Fruit fly (Drosophila melanogaster) whole organism, embryonic: Measurements from ENCODE around the gene CG32023.

Source experiments
- ATbp ChIP-seq: fragments of 200-800 bp; sonication (Bioruptor generic); optimal IDR thresholded peaks from 2 replicates; lab custom pipeline; 2017; ENCODE audit warnings: missing biosample characterization, mild to moderate bottlenecking, missing genetic modification characterization, missing genetic modification reagents
- Bdp1 ChIP-seq: fragments of 200-800 bp; sonication (Bioruptor generic); optimal IDR thresholded peaks from 3 replicates; lab custom pipeline; 2016; ENCODE audit warnings: missing biosample characterization, missing genetic modification characterization
- CG10431 ChIP-seq: fragments of 200-800 bp; sonication (Bioruptor generic); optimal IDR thresholded peaks from 3 replicates; lab custom pipeline; 2018; ENCODE audit warnings: missing biosample characterization, mild to moderate bottlenecking, missing genetic modification characterization
- CG11093 ChIP-seq: fragments of 200-800 bp; sonication (Bioruptor generic); IDR thresholded peaks from 3 replicates; pipeline ENCODE4 v1.3.6; 2022; ENCODE audit warnings: missing biosample characterization, missing genetic modification characterization
- CG11696 ChIP-seq: fragments of 200-800 bp; sonication (Bioruptor generic); IDR thresholded peaks from 2 replicates; pipeline ENCODE4 v1.3.6; 2022; ENCODE audit warnings: missing biosample characterization, missing genetic modification characterization
- CG14860 ChIP-seq: fragments of 200-800 bp; sonication (Bioruptor generic); IDR thresholded peaks from 3 replicates; pipeline ENCODE4 v1.3.6; 2022; ENCODE audit warnings: missing biosample characterization, missing genetic modification characterization; ENCODE audit not compliant: partially characterized antibody
- CG17361 ChIP-seq: fragments of 200-800 bp; sonication (Bioruptor generic); IDR thresholded peaks from 3 replicates; pipeline ENCODE4 v1.3.6; 2022; ENCODE audit warnings: missing biosample characterization, missing genetic modification characterization
- CG18764 ChIP-seq: fragments of 200-800 bp; sonication (Bioruptor generic); optimal IDR thresholded peaks from 3 replicates; lab custom pipeline; 2016; ENCODE audit warnings: missing biosample characterization, missing genetic modification characterization
- CG2875 ChIP-seq: fragments of 200-800 bp; sonication (Bioruptor generic); optimal IDR thresholded peaks from 2 replicates; lab custom pipeline; 2017; ENCODE audit warnings: missing biosample characterization, mild to moderate bottlenecking, missing genetic modification characterization, missing genetic modification reagents
- CG30431 ChIP-seq: fragments of 200-800 bp; sonication (Bioruptor generic); optimal IDR thresholded peaks from 2 replicates; lab custom pipeline; 2017; ENCODE audit warnings: missing biosample characterization, missing genetic modification characterization
- CG32767 ChIP-seq: fragments of 200-800 bp; sonication (Bioruptor generic); IDR thresholded peaks from 2 replicates; pipeline ENCODE4 v1.3.6; 2022; ENCODE audit warnings: missing biosample characterization, missing genetic modification characterization
- CG3281 ChIP-seq: fragments of 200-800 bp; sonication (Bioruptor generic); optimal IDR thresholded peaks from 3 replicates; lab custom pipeline; 2017; ENCODE audit warnings: missing biosample characterization, mild to moderate bottlenecking, missing genetic modification characterization
- CG33213 ChIP-seq: fragments of 200-800 bp; sonication (Bioruptor generic); optimal IDR thresholded peaks from 3 replicates; lab custom pipeline; 2016; ENCODE audit warnings: missing biosample characterization, missing genetic modification characterization
- CG3995 ChIP-seq: fragments of 200-800 bp; sonication (Bioruptor generic); optimal IDR thresholded peaks from 3 replicates; lab custom pipeline; 2016; ENCODE audit warnings: missing biosample characterization, missing genetic modification characterization
- CG42726 ChIP-seq: fragments of 200-800 bp; sonication (Bioruptor generic); IDR thresholded peaks from 2 replicates; pipeline ENCODE4 v1.3.6; 2022; ENCODE audit warnings: missing biosample characterization, missing genetic modification characterization; ENCODE audit not compliant: partially characterized antibody
- CG8290 ChIP-seq, 3 experiments: fragments of 200-800 bp; sonication (Bioruptor generic); optimal IDR thresholded peaks; 2 replicates each; lab custom pipeline; 2016 to 2019; ENCODE audit warnings: missing biosample characterization in 3 of 3, missing genetic modification characterization in 3 of 3, mild to moderate bottlenecking in 2 of 3, moderate library complexity in 1 of 3
- CG8359 ChIP-seq: fragments of 200-800 bp; sonication (Bioruptor generic); optimal IDR thresholded peaks from 2 replicates; lab custom pipeline; 2017; ENCODE audit warnings: missing biosample characterization, mild to moderate bottlenecking, missing genetic modification characterization, borderline replicate concordance
- CG9727 ChIP-seq: fragments of 200-800 bp; sonication (Bioruptor generic); optimal IDR thresholded peaks from 3 replicates; lab custom pipeline; 2017; ENCODE audit warnings: missing biosample characterization, mild to moderate bottlenecking, missing genetic modification characterization
- Camta ChIP-seq: fragments of 200-800 bp; sonication (Bioruptor generic); optimal IDR thresholded peaks from 2 replicates; lab custom pipeline; 2016; ENCODE audit warnings: missing biosample characterization, missing genetic modification characterization
- CrebB ChIP-seq: fragments of 200-800 bp; sonication (Bioruptor generic); optimal IDR thresholded peaks from 3 replicates; lab custom pipeline; 2018; ENCODE audit warnings: missing biosample characterization, mild to moderate bottlenecking, missing genetic modification characterization
- Fer2 ChIP-seq: fragments of 200-800 bp; sonication (Bioruptor generic); optimal IDR thresholded peaks from 2 replicates; lab custom pipeline; 2018; ENCODE audit warnings: missing biosample characterization, mild to moderate bottlenecking, missing genetic modification characterization, moderate library complexity
- Gug ChIP-seq: fragments of 200-800 bp; sonication (Bioruptor generic); IDR thresholded peaks from 4 replicates; pipeline ENCODE4 v1.3.6; 2022; ENCODE audit warnings: missing biosample characterization, missing genetic modification characterization
- HmgD ChIP-seq: fragments of 200-800 bp; sonication (Bioruptor generic); optimal IDR thresholded peaks from 3 replicates; lab custom pipeline; 2016; ENCODE audit warnings: missing biosample characterization, missing genetic modification characterization
- Hr39 ChIP-seq: fragments of >200 bp; optimal IDR thresholded peaks from 2 replicates; lab custom pipeline; 2017
- Hr51 ChIP-seq, 2 experiments: fragments of 200-800 bp; sonication (Bioruptor generic); optimal IDR thresholded peaks; 2 replicates in 1 of 2; 3 replicates in 1 of 2; lab custom pipeline; 2016 to 2018; ENCODE audit warnings: missing biosample characterization in 2 of 2, missing genetic modification characterization in 2 of 2, mild to moderate bottlenecking in 1 of 2, moderate library complexity in 1 of 2
- Kr ChIP-seq: fragments of 200-800 bp; sonication (Bioruptor generic); optimal IDR thresholded peaks from 2 replicates; lab custom pipeline; 2017; ENCODE audit warnings: missing biosample characterization, mild to moderate bottlenecking, missing genetic modification characterization
- Lim3 ChIP-seq: fragments of 200-800 bp; sonication (Bioruptor generic); IDR thresholded peaks from 2 replicates; pipeline ENCODE4 v1.3.6; 2022; ENCODE audit warnings: missing biosample characterization, missing genetic modification characterization
- MBD-R2 ChIP-seq: fragments of 200-800 bp; sonication (Bioruptor generic); IDR thresholded peaks from 2 replicates; pipeline ENCODE4 v1.3.6; 2022; ENCODE audit warnings: missing biosample characterization, missing genetic modification characterization
- Oli ChIP-seq: fragments of 200-800 bp; sonication (Bioruptor generic); optimal IDR thresholded peaks from 2 replicates; lab custom pipeline; 2018; ENCODE audit warnings: missing biosample characterization, mild to moderate bottlenecking, missing genetic modification characterization, moderate library complexity
- Spps ChIP-seq: fragments of 200-800 bp; sonication (Bioruptor generic); optimal IDR thresholded peaks from 2 replicates; lab custom pipeline; 2018; ENCODE audit warnings: missing biosample characterization, mild to moderate bottlenecking, missing genetic modification characterization
- Ssrp ChIP-seq: fragments of 200-800 bp; sonication (Bioruptor generic); optimal IDR thresholded peaks from 2 replicates; lab custom pipeline; 2018; ENCODE audit warnings: missing biosample characterization, mild to moderate bottlenecking, missing genetic modification characterization, moderate library complexity
- Stat92E ChIP-seq, 3 experiments: fragments of >200 bp in 2 of 3; fragments of 200-800 bp in 1 of 3; sonication (Bioruptor generic) in 1 of 3; optimal IDR thresholded peaks; 2 replicates each; lab custom pipeline; 2017 to 2019; ENCODE audit warnings: missing biosample characterization in 3 of 3, missing genetic modification characterization in 3 of 3, mild to moderate bottlenecking in 1 of 3, moderate library complexity in 1 of 3
- Usf ChIP-seq: fragments of 200-800 bp; sonication (Bioruptor generic); optimal IDR thresholded peaks from 2 replicates; lab custom pipeline; 2017; ENCODE audit warnings: missing genotype, missing biosample characterization, missing genetic modification characterization
- abd-A ChIP-seq: fragments of 200-800 bp; sonication (Bioruptor generic); optimal IDR thresholded peaks from 3 replicates; lab custom pipeline; 2019; ENCODE audit warnings: missing biosample characterization, mild to moderate bottlenecking, missing genetic modification characterization, moderate library complexity
- aop ChIP-seq: fragments of 200-800 bp; sonication (Bioruptor generic); IDR thresholded peaks from 2 replicates; pipeline ENCODE4 v1.3.6; 2022; ENCODE audit warnings: missing biosample characterization, missing genetic modification characterization
- cas ChIP-seq: fragments of 200-800 bp; sonication (Bioruptor generic); IDR thresholded peaks from 2 replicates; pipeline ENCODE4 v1.3.6; 2022; ENCODE audit warnings: missing biosample characterization, missing genetic modification characterization
- ci ChIP-seq: fragments of 200-800 bp; sonication (Bioruptor generic); IDR thresholded peaks from 3 replicates; pipeline ENCODE4 v1.3.6; 2022; ENCODE audit warnings: missing biosample characterization, missing genetic modification characterization
- croc ChIP-seq: fragments of 200-800 bp; sonication (Bioruptor generic); conservative IDR thresholded peaks from 3 replicates; pipeline ENCODE4 v1.3.6; 2022; ENCODE audit warnings: missing biosample characterization, missing genetic modification characterization
- fd3F ChIP-seq: fragments of 200-800 bp; sonication (Bioruptor generic); optimal IDR thresholded peaks from 2 replicates; lab custom pipeline; 2018; ENCODE audit warnings: missing biosample characterization, mild to moderate bottlenecking, missing genetic modification characterization, moderate library complexity
- gsb-n ChIP-seq: fragments of 200-800 bp; sonication (Bioruptor generic); optimal IDR thresholded peaks from 3 replicates; lab custom pipeline; 2018; ENCODE audit warnings: missing biosample characterization, mild to moderate bottlenecking, missing genetic modification characterization
- ham ChIP-seq: fragments of 200-800 bp; sonication (Bioruptor generic); IDR thresholded peaks from 2 replicates; pipeline ENCODE4 v1.3.6; 2022; ENCODE audit warnings: missing biosample characterization, missing genetic modification characterization
- jing ChIP-seq: fragments of 200-800 bp; sonication (Bioruptor generic); optimal IDR thresholded peaks from 2 replicates; lab custom pipeline; 2018; ENCODE audit warnings: missing biosample characterization, mild to moderate bottlenecking, missing genetic modification characterization
- lab ChIP-seq: fragments of 200-800 bp; sonication (Bioruptor generic); optimal IDR thresholded peaks from 3 replicates; lab custom pipeline; 2017; ENCODE audit warnings: missing biosample characterization, missing genetic modification characterization, mild to moderate bottlenecking, moderate library complexity, missing genetic modification reagents
- nerfin-2 ChIP-seq: fragments of 200-800 bp; sonication (Bioruptor generic); IDR thresholded peaks from 2 replicates; pipeline ENCODE4 v1.3.6; 2022; ENCODE audit warnings: missing biosample characterization, missing genetic modification characterization; ENCODE audit not compliant: partially characterized antibody
- oc ChIP-seq: fragments of 200-800 bp; sonication (Bioruptor generic); optimal IDR thresholded peaks from 2 replicates; lab custom pipeline; 2018; ENCODE audit warnings: missing biosample characterization, mild to moderate bottlenecking, missing genetic modification characterization, moderate library complexity
- tgo ChIP-seq: fragments of 200-800 bp; sonication (Bioruptor generic); IDR thresholded peaks from 3 replicates; pipeline ENCODE4 v1.3.6; 2022; ENCODE audit warnings: missing biosample characterization, missing genetic modification characterization
- wor ChIP-seq: fragments of 200-800 bp; sonication (Bioruptor generic); IDR thresholded peaks from 2 replicates; pipeline ENCODE4 v1.3.6; 2022; ENCODE audit warnings: missing biosample characterization, missing genetic modification characterization
- zen2 ChIP-seq: fragments of 200-800 bp; sonication (Bioruptor generic); IDR thresholded peaks from 3 replicates; pipeline ENCODE4 v1.3.6; 2022; ENCODE audit warnings: missing biosample characterization, missing genetic modification characterization; ENCODE audit not compliant: partially characterized antibody

The CG32023 gene

DNA sequence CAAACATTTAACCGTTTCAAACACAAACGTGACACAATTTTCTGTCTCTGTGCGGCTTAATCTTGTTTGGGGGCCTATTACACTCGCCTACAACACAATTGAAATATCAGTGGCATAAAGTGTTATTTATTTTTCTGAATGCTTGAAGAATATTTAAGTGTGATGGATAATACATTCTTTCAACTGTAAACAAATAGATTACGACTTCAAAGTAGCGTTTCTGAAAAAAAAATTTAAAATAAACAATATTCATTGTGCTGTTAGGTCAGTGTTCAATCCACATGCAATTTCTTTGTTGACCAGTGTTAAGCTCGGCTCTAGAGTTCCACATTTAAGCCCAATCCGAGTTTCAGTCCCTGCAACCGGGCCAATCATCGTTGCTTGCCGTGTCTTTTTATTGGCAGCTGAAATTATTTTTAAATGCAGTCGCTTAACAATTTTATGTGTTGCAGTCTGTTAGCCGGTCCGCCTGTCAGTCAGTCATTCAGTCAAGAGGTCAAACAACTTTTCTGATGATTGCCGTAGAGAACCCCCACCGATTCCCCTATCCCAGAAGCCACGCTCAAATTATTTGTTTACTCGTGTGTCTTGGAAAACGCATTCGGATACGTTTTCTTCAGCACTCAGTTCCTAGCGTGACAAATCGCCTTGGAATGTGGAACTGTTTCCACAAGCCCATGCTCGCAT is 30.8 kb downstream of the CG32023 start (continued):
- TF ChIP-seq Fer2 (tag; lab: Kevin White, UChicago) (peak; percentile 26), CG14860 (no peak), CrebB (tag; lab: Kevin White, UChicago) (peak; percentile 62), tgo (GFP tag; lab: Robert Waterston, UW) (peak; percentile 77), CG30431 (GFP tag; lab: Kevin White, UChicago) (peak; percentile 31), Spps (tag; lab: Kevin White, UChicago) (peak; percentile 80), Gug (peak; percentile 20; the same call in 1 of the 4 replicates), CG3995 (GFP tag; lab: Kevin White, UChicago) (no peak), CG10431 (GFP tag; lab: Kevin White, UChicago) (peak; percentile 40), ham (GFP tag; lab: Robert Waterston, UW) (no peak), CG9727 (GFP tag; lab: Kevin White, UChicago) (peak; percentile 68), CG33213 (GFP tag; lab: Kevin White, UChicago) (no peak), Stat92E (GFP tag; optimal IDR thresholded peaks at IDR 0.05; lab: Kevin White, UChicago) (peak in 1 of 3 experiments; percentile 6), Hr39 (lab: Kevin White, UChicago) (no peak), Camta (GFP tag; lab: Kevin White, UChicago) (peak; percentile 8), aop (GFP tag; lab: Robert Waterston, UW) (no peak), CG17361 (GFP tag; lab: Robert Waterston, UW) (peak; percentile 86), fd3F (peak; percentile 52), Hr51 (GFP tag; optimal IDR thresholded peaks at IDR 0.05; lab: Kevin White, UChicago) (peak in 1 of 2 experiments; percentile 85), CG32767 (peak; percentile 68), CG11093 (GFP tag; lab: Robert Waterston, UW) (0 out of 3 replicates have a peak, but pooled peaks have one; percentile 26)

DNA sequence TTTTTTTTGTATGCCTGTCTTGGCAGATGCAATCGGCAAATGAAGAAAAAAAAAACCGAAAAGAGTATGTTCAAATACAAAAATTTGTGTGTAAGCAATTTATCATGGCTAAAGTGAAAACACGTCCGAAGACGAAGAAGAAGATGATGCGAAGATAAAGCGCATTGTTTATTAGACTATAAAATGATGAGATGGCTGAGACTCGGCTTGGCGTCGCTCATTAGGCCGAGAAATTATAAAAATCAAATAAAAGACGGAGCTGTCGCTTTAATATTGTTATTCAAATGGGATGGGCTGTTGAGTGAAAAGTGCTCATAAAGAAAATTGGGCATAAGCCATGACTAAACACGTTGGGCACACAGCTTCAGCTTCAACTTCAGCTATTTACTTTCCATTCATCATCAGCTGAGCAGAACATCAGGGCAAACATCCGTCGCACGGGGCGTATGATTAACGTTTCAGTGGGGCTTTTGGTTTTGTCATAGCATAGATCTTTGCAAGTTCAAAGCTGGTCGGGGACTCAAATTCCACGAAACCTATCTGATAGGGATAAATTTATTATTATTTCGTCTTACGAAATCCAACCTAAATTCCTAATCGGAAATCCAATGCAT is 33.3 kb downstream of the CG32023 start:
- TF ChIP-seq nerfin-2 (no peak), CG2875 (no peak), CG8359 (GFP tag; lab: Kevin White, UChicago) (no peak), CG8290 (GFP tag; optimal IDR thresholded peaks at IDR 0.05; lab: Kevin White, UChicago) (no peak), CG8290 (tag; optimal IDR thresholded peaks at IDR 0.05; lab: Kevin White, UChicago) (peak in 1 of 2 experiments; percentile 2), Ssrp (no peak), gsb-n (peak; percentile 70), wor (GFP tag; lab: Robert Waterston, UW) (no peak), Oli (tag; lab: Kevin White, UChicago) (no peak), Lim3 (GFP tag; lab: Robert Waterston, UW) (no peak), CG11696 (GFP tag; lab: Robert Waterston, UW) (no peak), croc (GFP tag; lab: Robert Waterston, UW) (no peak), CG42726 (GFP tag; lab: Robert Waterston, UW) (no peak), cas (GFP tag; lab: Robert Waterston, UW) (no peak), Usf (no peak), ATbp (peak; percentile 51), ci (GFP tag; lab: Robert Waterston, UW) (no peak), oc (tag; lab: Kevin White, UChicago) (peak; percentile 87), CG3281 (no peak), Bdp1 (no peak), jing (GFP tag; lab: Kevin White, UChicago) (no peak), CG18764 (GFP tag; lab: Kevin White, UChicago) (no peak), Kr (no peak), HmgD (GFP tag; lab: Kevin White, UChicago) (no peak), MBD-R2 (GFP tag; lab: Robert Waterston, UW) (no peak), lab (GFP tag; lab: Kevin White, UChicago) (no peak), abd-A (peak; percentile 89), zen2 (no peak)
